Worm (Caenorhabditis elegans) whole organism, early embryonic: Measurements from ENCODE around the gene cec-6.

Experiments
- F13C5.2 ChIP-seq: sonication (generic microtip); optimal IDR thresholded peaks from 2 replicates; lab custom pipeline; 2017; ENCODE audit warnings: mild to moderate bottlenecking, missing genetic modification characterization, inconsistent platforms, missing compliant biosample characterization
- ama-1 ChIP-seq: fragments of 150-350 bp; optimal IDR thresholded peaks from 2 replicates; lab custom pipeline; 2014
- ceh-13 ChIP-seq: fragments of 200-800 bp; sonication (Bioruptor generic); optimal IDR thresholded peaks from 2 replicates; lab custom pipeline; 2018; ENCODE audit warnings: mild to moderate bottlenecking, missing genetic modification characterization, missing compliant biosample characterization
- ceh-36 ChIP-seq: sonication (generic microtip); optimal IDR thresholded peaks from 2 replicates; lab custom pipeline; 2016; ENCODE audit warnings: missing genetic modification characterization, inconsistent platforms, missing compliant biosample characterization
- ets-7 ChIP-seq: sonication (generic microtip); optimal IDR thresholded peaks from 2 replicates; lab custom pipeline; 2016; ENCODE audit warnings: missing genotype, missing genetic modification characterization, missing compliant biosample characterization
- flt-1 ChIP-seq: fragments of 200-800 bp; sonication (Bioruptor generic); IDR thresholded peaks from 2 replicates; pipeline ENCODE4 v1.3.6; 2022; ENCODE audit warnings: missing genetic modification characterization, missing compliant biosample characterization
- hmbx-1 ChIP-seq: sonication (generic microtip); optimal IDR thresholded peaks from 2 replicates; lab custom pipeline; 2016; ENCODE audit warnings: mild to moderate bottlenecking, missing genetic modification characterization, missing compliant biosample characterization
- hmg-4 ChIP-seq: fragments of 200-800 bp; sonication (Bioruptor generic); optimal IDR thresholded peaks from 2 replicates; lab custom pipeline; 2018; ENCODE audit warnings: mild to moderate bottlenecking, missing genetic modification characterization, missing compliant biosample characterization
- hnd-1 ChIP-seq: sonication (generic microtip); optimal IDR thresholded peaks from 2 replicates; lab custom pipeline; 2016; ENCODE audit warnings: missing genetic modification characterization, missing compliant biosample characterization
- pes-1 ChIP-seq: fragments of 200-800 bp; sonication (Bioruptor generic); IDR thresholded peaks from 2 replicates; pipeline ENCODE4 v1.3.6; 2022; ENCODE audit warnings: missing genetic modification reagents, missing genetic modification characterization, missing compliant biosample characterization
- scrt-1 ChIP-seq: fragments of 200-800 bp; sonication (Bioruptor generic); IDR thresholded peaks from 2 replicates; pipeline ENCODE4 v1.3.6; 2022; ENCODE audit warnings: missing genetic modification characterization, missing compliant biosample characterization
- tbx-11 ChIP-seq: fragments of 200-800 bp; sonication (Bioruptor generic); IDR thresholded peaks from 2 replicates; pipeline ENCODE4 v1.3.6; 2022; ENCODE audit warnings: missing genetic modification characterization, missing compliant biosample characterization
- tbx-37 ChIP-seq: fragments of 200-800 bp; sonication (Bioruptor generic); conservative IDR thresholded peaks from 2 replicates; pipeline ENCODE4 v1.3.6; 2022; ENCODE audit warnings: missing genetic modification reagents, missing genetic modification characterization, missing compliant biosample characterization
- tra-4 ChIP-seq: sonication (generic microtip); optimal IDR thresholded peaks from 2 replicates; lab custom pipeline; 2017; ENCODE audit warnings: missing genetic modification characterization, missing compliant biosample characterization

DNA sequence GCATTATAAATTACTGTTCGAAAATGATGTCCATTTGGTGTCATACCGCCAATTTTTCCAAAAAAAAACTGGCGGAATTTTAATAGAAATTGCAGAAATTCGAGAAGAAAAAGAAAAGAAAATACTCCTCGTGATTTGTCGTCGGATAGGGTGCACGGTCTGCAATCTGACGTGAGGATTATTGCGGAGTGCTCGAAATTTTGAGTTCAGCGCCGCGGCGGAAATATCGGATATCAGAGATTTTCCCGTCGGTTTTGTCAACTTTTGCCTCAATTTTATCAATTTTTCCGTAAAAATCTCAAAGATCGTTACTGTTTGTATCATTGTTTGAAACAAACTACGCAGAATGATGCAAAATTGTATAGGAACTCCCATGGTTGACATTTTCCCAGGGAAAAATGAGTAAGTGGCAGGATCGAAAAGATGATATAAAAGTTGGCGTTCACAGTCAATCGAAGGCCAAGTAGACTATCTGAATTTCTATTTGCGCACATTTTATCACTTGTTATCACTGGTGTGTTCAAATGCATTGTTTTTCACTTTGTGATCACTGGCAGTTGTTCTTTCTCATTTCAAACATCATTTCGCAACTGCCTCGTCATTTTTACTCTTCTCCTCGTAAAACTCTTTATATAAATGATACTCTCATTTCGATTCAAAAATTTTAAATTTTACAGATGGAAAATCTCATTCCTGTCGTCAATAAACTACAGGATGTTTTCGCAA, 6.7 kb upstream of the cec-6 start, which contains the start of the genes fem-1 and drp-1:
- TF ChIP-seq ceh-13 (no peak), hnd-1 (tag; lab: Kevin White, UChicago) (no peak), F13C5.2 (tag; lab: Kevin White, UChicago) (peak; percentile 29), ama-1 (no peak), flt-1 (no peak), ets-7 (tag; lab: Kevin White, UChicago) (no peak), scrt-1 (GFP tag; lab: Robert Waterston, UW) (no peak), hmbx-1 (tag; lab: Kevin White, UChicago) (no peak), tra-4 (tag; lab: Kevin White, UChicago) (no peak), tbx-37 (no peak), ceh-36 (no peak), tbx-11 (GFP tag; lab: Robert Waterston, UW) (no peak), pes-1 (no peak), hmg-4 (GFP tag; lab: Kevin White, UChicago) (peak; percentile 30)
